Fruit fly (Drosophila melanogaster) whole organism, embryonic: ENCODE measurements around the gene GramD1B.

Experiments
- Abd-B ChIP-seq: fragments of 200-800 bp; sonication (Bioruptor generic); optimal IDR thresholded peaks from 2 replicates; lab custom pipeline; 2018; ENCODE audit warnings: missing biosample characterization, mild to moderate bottlenecking, missing genetic modification characterization, moderate library complexity
- Ada2b ChIP-seq: fragments of 200-800 bp; sonication (Bioruptor generic); IDR thresholded peaks from 2 replicates; pipeline ENCODE4 v1.3.6; 2022; ENCODE audit warnings: missing biosample characterization, missing genetic modification characterization
- Adf1 ChIP-seq: fragments of 200-800 bp; sonication (Bioruptor generic); IDR thresholded peaks from 2 replicates; pipeline ENCODE4 v1.3.6; 2022; ENCODE audit warnings: missing biosample characterization, missing genetic modification characterization
- Atf-2 ChIP-seq: fragments of 200-800 bp; sonication (Bioruptor generic); optimal IDR thresholded peaks from 2 replicates; lab custom pipeline; 2016; ENCODE audit warnings: missing biosample characterization, missing genetic modification characterization
- Bgb ChIP-seq: fragments of 200-800 bp; sonication (Bioruptor generic); IDR thresholded peaks from 2 replicates; pipeline ENCODE4 v1.3.6; 2022; ENCODE audit warnings: missing biosample characterization, missing genetic modification characterization; ENCODE audit not compliant: partially characterized antibody
- CG10565 ChIP-seq: fragments of 200-800 bp; sonication (Bioruptor generic); optimal IDR thresholded peaks from 3 replicates; lab custom pipeline; 2016; ENCODE audit warnings: missing biosample characterization, mild to moderate bottlenecking, missing genetic modification characterization
- CG11093 ChIP-seq: fragments of 200-800 bp; sonication (Bioruptor generic); IDR thresholded peaks from 3 replicates; pipeline ENCODE4 v1.3.6; 2022; ENCODE audit warnings: missing biosample characterization, missing genetic modification characterization
- CG11504 ChIP-seq: fragments of 200-800 bp; sonication (Bioruptor generic); optimal IDR thresholded peaks from 3 replicates; lab custom pipeline; 2019; ENCODE audit warnings: missing biosample characterization, mild to moderate bottlenecking, missing genetic modification characterization, moderate library complexity
- CG11695 ChIP-seq: fragments of 200-800 bp; sonication (Bioruptor generic); IDR thresholded peaks from 3 replicates; pipeline ENCODE4 v1.3.6; 2022; ENCODE audit warnings: missing biosample characterization, missing genetic modification characterization
- CG12299 ChIP-seq: fragments of 200-800 bp; sonication (Bioruptor generic); optimal IDR thresholded peaks from 2 replicates; lab custom pipeline; 2018; ENCODE audit warnings: missing biosample characterization, mild to moderate bottlenecking, missing genetic modification characterization
- CG12769 ChIP-seq: fragments of 200-800 bp; sonication (Bioruptor generic); optimal IDR thresholded peaks from 2 replicates; lab custom pipeline; 2019; ENCODE audit warnings: missing biosample characterization, mild to moderate bottlenecking, missing genetic modification characterization, moderate library complexity
- CG1602 ChIP-seq: fragments of 200-800 bp; sonication (Bioruptor generic); optimal IDR thresholded peaks from 3 replicates; lab custom pipeline; 2016; ENCODE audit warnings: missing biosample characterization, missing genetic modification characterization
- CG18476 ChIP-seq: fragments of 200-800 bp; sonication (Bioruptor generic); optimal IDR thresholded peaks from 2 replicates; lab custom pipeline; 2016; ENCODE audit warnings: missing biosample characterization, mild to moderate bottlenecking, missing genetic modification characterization
- CG3163 ChIP-seq: fragments of 200-800 bp; sonication (Bioruptor generic); optimal IDR thresholded peaks from 3 replicates; lab custom pipeline; 2016; ENCODE audit warnings: missing biosample characterization, missing genetic modification characterization
- CG32532 ChIP-seq: fragments of 200-800 bp; sonication (Bioruptor generic); IDR thresholded peaks from 2 replicates; pipeline ENCODE4 v1.3.6; 2022; ENCODE audit warnings: missing biosample characterization, missing genetic modification characterization
- CG3726 ChIP-seq: fragments of 200-800 bp; sonication (Bioruptor generic); IDR thresholded peaks from 3 replicates; pipeline ENCODE4, ENCODE4 v1.3.6; 2022; ENCODE audit warnings: missing biosample characterization, missing genetic modification characterization
- CG4328 ChIP-seq: fragments of 200-800 bp; sonication (Bioruptor generic); optimal IDR thresholded peaks from 3 replicates; lab custom pipeline; 2017; ENCODE audit warnings: missing biosample characterization, missing genetic modification reagents, missing genetic modification characterization
- CG43689 ChIP-seq: fragments of 200-800 bp; sonication (Bioruptor generic); IDR thresholded peaks from 2 replicates; pipeline ENCODE4 v1.3.6; 2022; ENCODE audit warnings: missing biosample characterization, missing genetic modification characterization
- CG4404 ChIP-seq: fragments of 200-800 bp; sonication (Bioruptor generic); IDR thresholded peaks from 2 replicates; pipeline ENCODE4 v1.3.6; 2022; ENCODE audit warnings: missing biosample characterization, missing genetic modification characterization
- CG4707 ChIP-seq: fragments of 200-800 bp; sonication (Bioruptor generic); optimal IDR thresholded peaks from 2 replicates; lab custom pipeline; 2018; ENCODE audit warnings: missing biosample characterization, mild to moderate bottlenecking, missing genetic modification characterization, moderate library complexity
- CG5953 ChIP-seq: fragments of 200-800 bp; sonication (Bioruptor generic); IDR thresholded peaks from 2 replicates; pipeline ENCODE4 v1.3.6; 2022; ENCODE audit warnings: missing biosample characterization, missing genetic modification characterization
- CG7372 ChIP-seq: fragments of 200-800 bp; sonication (Bioruptor generic); IDR thresholded peaks from 2 replicates; pipeline ENCODE4 v1.3.6; 2022; ENCODE audit warnings: missing biosample characterization, missing genetic modification characterization
- CG7745 ChIP-seq: fragments of 200-800 bp; sonication (Bioruptor generic); optimal IDR thresholded peaks from 2 replicates; lab custom pipeline; 2018; ENCODE audit warnings: missing biosample characterization, mild to moderate bottlenecking, missing genetic modification characterization, moderate library complexity
- CG7928 ChIP-seq: fragments of 200-800 bp; sonication (Bioruptor generic); optimal IDR thresholded peaks from 2 replicates; lab custom pipeline; 2017; ENCODE audit warnings: missing biosample characterization, mild to moderate bottlenecking, missing genetic modification characterization
- CG8388 ChIP-seq: fragments of 200-800 bp; sonication (Bioruptor generic); optimal IDR thresholded peaks from 2 replicates; lab custom pipeline; 2019; ENCODE audit warnings: missing biosample characterization, mild to moderate bottlenecking, missing genetic modification characterization, moderate library complexity
- CG9215 ChIP-seq: fragments of 200-800 bp; sonication (Bioruptor generic); IDR thresholded peaks from 2 replicates; pipeline ENCODE4 v1.3.6; 2022; ENCODE audit warnings: missing biosample characterization, missing genetic modification characterization
- Deaf1 ChIP-seq: fragments of 200-800 bp; optimal IDR thresholded peaks from 3 replicates; lab custom pipeline; 2019; ENCODE audit warnings: missing biosample characterization, mild to moderate bottlenecking, missing genetic modification characterization, moderate library complexity
- HLH3B ChIP-seq: fragments of 200-800 bp; sonication (Bioruptor generic); IDR thresholded peaks from 2 replicates; pipeline ENCODE4 v1.3.6; 2022; ENCODE audit warnings: missing biosample characterization, missing genetic modification characterization
- Pdp1 ChIP-seq, 2 experiments: fragments of 200-800 bp; sonication (Bioruptor generic); optimal IDR thresholded peaks; 3 replicates each; lab custom pipeline; 2016; ENCODE audit warnings: missing biosample characterization in 2 of 2, missing genetic modification characterization in 2 of 2, mild to moderate bottlenecking in 1 of 2, moderate library complexity in 1 of 2
- Rx ChIP-seq: fragments of 200-800 bp; sonication (Bioruptor generic); IDR thresholded peaks from 2 replicates; pipeline ENCODE4 v1.3.6; 2022; ENCODE audit warnings: missing biosample characterization, missing genetic modification characterization
- Sry-β ChIP-seq: fragments of 200-800 bp; sonication (Bioruptor generic); optimal IDR thresholded peaks from 2 replicates; lab custom pipeline; 2018; ENCODE audit warnings: missing biosample characterization, mild to moderate bottlenecking, missing genetic modification characterization, moderate library complexity
- Vsx1 ChIP-seq: fragments of 200-800 bp; sonication (Bioruptor generic); optimal IDR thresholded peaks from 2 replicates; lab custom pipeline; 2017; ENCODE audit warnings: missing biosample characterization, mild to moderate bottlenecking, missing genetic modification characterization, missing genetic modification reagents
- chif ChIP-seq, 2 experiments: fragments of 200-800 bp; sonication (Bioruptor generic); optimal IDR thresholded peaks; 3 replicates each; lab custom pipeline; 2016; ENCODE audit warnings: missing biosample characterization in 2 of 2, missing genetic modification characterization in 2 of 2
- crc ChIP-seq: fragments of 200-800 bp; sonication (Bioruptor generic); optimal IDR thresholded peaks from 2 replicates; lab custom pipeline; 2016; ENCODE audit warnings: missing biosample characterization, missing genetic modification characterization
- esg ChIP-seq: fragments of 200-800 bp; sonication (Bioruptor generic); conservative IDR thresholded peaks from 2 replicates; pipeline ENCODE4 v1.3.6; 2022; ENCODE audit warnings: missing biosample characterization, missing genetic modification characterization
- fu2 ChIP-seq: fragments of 200-800 bp; sonication (Bioruptor generic); optimal IDR thresholded peaks from 2 replicates; lab custom pipeline; 2016; ENCODE audit warnings: missing biosample characterization, missing genetic modification characterization
- grn ChIP-seq: fragments of 200-800 bp; sonication (Bioruptor generic); optimal IDR thresholded peaks from 3 replicates; lab custom pipeline; 2017; ENCODE audit warnings: missing biosample characterization, missing genetic modification characterization
- gt ChIP-seq: fragments of 200-800 bp; sonication (Bioruptor generic); IDR thresholded peaks from 2 replicates; pipeline ENCODE4 v1.3.6; 2022; ENCODE audit warnings: missing biosample characterization, missing genetic modification characterization
- ind ChIP-seq: fragments of 200-800 bp; sonication (Bioruptor generic); optimal IDR thresholded peaks from 3 replicates; lab custom pipeline; 2016; ENCODE audit warnings: missing biosample characterization, missing genetic modification characterization
- nau ChIP-seq: fragments of 200-800 bp; sonication (Bioruptor generic); optimal IDR thresholded peaks from 3 replicates; lab custom pipeline; 2017; ENCODE audit warnings: missing biosample characterization, mild to moderate bottlenecking, missing genetic modification characterization, missing genetic modification reagents
- pnt ChIP-seq: fragments of 200-800 bp; sonication (Bioruptor generic); optimal IDR thresholded peaks from 3 replicates; lab custom pipeline; 2016; ENCODE audit warnings: missing biosample characterization, missing genetic modification characterization
- pros ChIP-seq: fragments of 200-800 bp; sonication (Bioruptor generic); optimal IDR thresholded peaks from 3 replicates; lab custom pipeline; 2019; ENCODE audit warnings: missing biosample characterization, mild to moderate bottlenecking, missing genetic modification characterization, moderate library complexity
- repo ChIP-seq: fragments of 200-800 bp; sonication (Bioruptor generic); optimal IDR thresholded peaks from 2 replicates; lab custom pipeline; 2016; ENCODE audit warnings: missing biosample characterization, missing genetic modification characterization
- run ChIP-seq: fragments of 200-800 bp; sonication (Bioruptor generic); optimal IDR thresholded peaks from 3 replicates; lab custom pipeline; 2018; ENCODE audit warnings: missing biosample characterization, mild to moderate bottlenecking, missing genetic modification characterization
- salm ChIP-seq: fragments of 200-800 bp; sonication (Bioruptor generic); optimal IDR thresholded peaks from 2 replicates; lab custom pipeline; 2018; ENCODE audit warnings: missing biosample characterization, mild to moderate bottlenecking, missing genetic modification characterization
- seq ChIP-seq: fragments of 200-800 bp; sonication (Bioruptor generic); IDR thresholded peaks from 2 replicates; pipeline ENCODE4 v1.3.6; 2022; ENCODE audit warnings: missing biosample characterization, missing genetic modification characterization
- sna ChIP-seq: fragments of 200-800 bp; sonication (Bioruptor generic); IDR thresholded peaks from 2 replicates; pipeline ENCODE4 v1.3.6; 2022; ENCODE audit warnings: missing biosample characterization, missing genetic modification characterization; ENCODE audit not compliant: partially characterized antibody
- toy ChIP-seq: fragments of 200-800 bp; sonication (Bioruptor generic); IDR thresholded peaks from 2 replicates; pipeline ENCODE4 v1.3.6; 2022; ENCODE audit warnings: missing biosample characterization, missing genetic modification characterization
- trem ChIP-seq: fragments of 200-800 bp; optimal IDR thresholded peaks from 3 replicates; lab custom pipeline; 2019; ENCODE audit warnings: missing biosample characterization, mild to moderate bottlenecking, missing genetic modification characterization, moderate library complexity
- unc-4 ChIP-seq: fragments of 200-800 bp; sonication (Bioruptor generic); IDR thresholded peaks from 2 replicates; pipeline ENCODE4 v1.3.6; 2022; ENCODE audit warnings: missing biosample characterization, missing genetic modification characterization; ENCODE audit not compliant: partially characterized antibody
- vnd ChIP-seq: fragments of 200-800 bp; sonication (Bioruptor generic); IDR thresholded peaks from 3 replicates; pipeline ENCODE4 v1.3.6; 2022; ENCODE audit warnings: missing biosample characterization, missing genetic modification characterization; ENCODE audit not compliant: partially characterized antibody

GramD1B gene

dm6 chr2L:3376684-3377086 lies 3.5 kb upstream of the GramD1B start, which contains the start of the genes CG9662 and Ptpa (continued):
- TF ChIP-seq pnt (GFP tag; lab: Kevin White, UChicago), result peak; percentile 93
- TF ChIP-seq CG43689, result no peak
- TF ChIP-seq CG3163 (GFP tag; lab: Kevin White, UChicago), result peak; percentile 62
- peak; percentile 43 for TF ChIP-seq crc
- peak; percentile 82 for TF ChIP-seq CG4404 (GFP tag; lab: Robert Waterston, UW)
- TF ChIP-seq CG12299 (tag; lab: Kevin White, UChicago), result no peak
- TF ChIP-seq Sry-β (GFP tag; lab: Kevin White, UChicago), result peak; percentile 52
- peak; percentile 65 for TF ChIP-seq repo (GFP tag; lab: Kevin White, UChicago)
- TF ChIP-seq Bgb (GFP tag; lab: Robert Waterston, UW), result peak; percentile 89
- no peak for TF ChIP-seq Deaf1 (tag; lab: Kevin White, UChicago)
- peak; percentile 82 for TF ChIP-seq HLH3B (GFP tag; lab: Robert Waterston, UW)
- peak; percentile 50 for TF ChIP-seq Adf1 (GFP tag; lab: Robert Waterston, UW)
- TF ChIP-seq CG11093 (GFP tag; lab: Robert Waterston, UW), result peak; percentile 75; the same call in 1 of the 3 replicates
- TF ChIP-seq CG7928 (GFP tag; lab: Kevin White, UChicago), result peak; percentile 57
- peak; percentile 75 for TF ChIP-seq Atf-2 (GFP tag; lab: Kevin White, UChicago)
- peak; percentile 32 for TF ChIP-seq CG4328
- TF ChIP-seq CG4707, result no peak
- no peak for TF ChIP-seq CG5953 (GFP tag; lab: Robert Waterston, UW)
- TF ChIP-seq vnd (GFP tag; lab: Robert Waterston, UW), result peak; percentile 95
- TF ChIP-seq CG3726 (GFP tag; lab: Robert Waterston, UW), result peak; percentile 67; the same call in 2 of the 3 replicates
- peak; percentile 80 for TF ChIP-seq Ada2b
- TF ChIP-seq ind (GFP tag; lab: Kevin White, UChicago), result peak; percentile 87
- TF ChIP-seq CG11504 (tag; lab: Kevin White, UChicago), result peak; percentile 74
- peak; percentile 92 for TF ChIP-seq unc-4 (GFP tag; lab: Robert Waterston, UW)
- TF ChIP-seq CG10565 (GFP tag; lab: Kevin White, UChicago), result no peak
- TF ChIP-seq CG7372 (GFP tag; lab: Robert Waterston, UW), result peak; percentile 83
- peak; percentile 85 for TF ChIP-seq esg (GFP tag; lab: Robert Waterston, UW)
- TF ChIP-seq Pdp1 (GFP tag; optimal IDR thresholded peaks at IDR 0.05; lab: Kevin White, UChicago), result peak; percentile 89 to 90
- peak; percentile 67 for TF ChIP-seq CG18476 (GFP tag; lab: Kevin White, UChicago)
- no peak for TF ChIP-seq pros (GFP tag; lab: Kevin White, UChicago)
- no peak for TF ChIP-seq CG7745 (tag; lab: Kevin White, UChicago)
- TF ChIP-seq sna (GFP tag; lab: Robert Waterston, UW), result peak; percentile 93
- peak; percentile 80 for TF ChIP-seq trem (tag; lab: Kevin White, UChicago)
- no peak for TF ChIP-seq salm
- TF ChIP-seq toy (GFP tag; lab: Robert Waterston, UW), result no peak
- TF ChIP-seq seq, result peak; percentile 50
- TF ChIP-seq fu2 (GFP tag; lab: Kevin White, UChicago), result peak; percentile 80
- peak; percentile 48 for TF ChIP-seq CG8388 (GFP tag; lab: Kevin White, UChicago)
- 0 out of 2 replicates have a peak, but pooled peaks have one; percentile 23 for TF ChIP-seq gt
- TF ChIP-seq chif (GFP tag; optimal IDR thresholded peaks at IDR 0.05; lab: Kevin White, UChicago), result peak; percentile 54 to 86
- no peak for TF ChIP-seq Vsx1 (GFP tag; lab: Kevin White, UChicago)
- TF ChIP-seq CG32532 (GFP tag; lab: Robert Waterston, UW), result peak; percentile 80
- peak; percentile 92 for TF ChIP-seq Abd-B (GFP tag; lab: Kevin White, UChicago)
- TF ChIP-seq nau, result no peak
- TF ChIP-seq CG12769 (tag; lab: Kevin White, UChicago), result peak; percentile 87
- TF ChIP-seq Rx (GFP tag; lab: Robert Waterston, UW), result peak; percentile 72
- no peak for TF ChIP-seq run
- TF ChIP-seq grn (GFP tag; lab: Kevin White, UChicago), result no peak
- TF ChIP-seq CG9215 (GFP tag; lab: Robert Waterston, UW), result peak; percentile 89
- peak; percentile 41; the same call in 1 of the 3 replicates for TF ChIP-seq CG11695 (GFP tag; lab: Robert Waterston, UW)
- peak; percentile 89 for TF ChIP-seq CG1602
